Fruit fly (Drosophila melanogaster) whole organism, embryonic: ENCODE measurements around the gene Ada1-1.

Source experiments
- Aef1 ChIP-seq: fragments of 200-800 bp; sonication (Bioruptor generic); IDR thresholded peaks from 3 replicates; pipeline ENCODE4 v1.3.6; 2022; ENCODE audit warnings: missing biosample characterization, missing genetic modification characterization
- Atf3 ChIP-seq: fragments of 200-800 bp; sonication (Bioruptor generic); optimal IDR thresholded peaks from 3 replicates; lab custom pipeline; 2016; ENCODE audit warnings: missing biosample characterization, missing genetic modification characterization
- B-H1 ChIP-seq: fragments of 200-800 bp; sonication (Bioruptor generic); IDR thresholded peaks from 3 replicates; pipeline ENCODE4 v1.3.6; 2022; ENCODE audit warnings: missing biosample characterization, missing genetic modification characterization
- BEAF-32 ChIP-seq: fragments of 200-800 bp; sonication (Bioruptor generic); optimal IDR thresholded peaks from 3 replicates; lab custom pipeline; 2017; ENCODE audit warnings: missing biosample characterization, missing genetic modification characterization, mild to moderate bottlenecking, moderate library complexity, missing genetic modification reagents
- Bdp1 ChIP-seq: fragments of 200-800 bp; sonication (Bioruptor generic); optimal IDR thresholded peaks from 3 replicates; lab custom pipeline; 2016; ENCODE audit warnings: missing biosample characterization, missing genetic modification characterization
- CG10321 ChIP-seq: fragments of 200-800 bp; sonication (Bioruptor generic); IDR thresholded peaks from 2 replicates; pipeline ENCODE4 v1.3.6; 2022; ENCODE audit warnings: missing biosample characterization, missing genetic modification characterization
- CG10462 ChIP-seq: fragments of 200-800 bp; sonication (Bioruptor generic); optimal IDR thresholded peaks from 2 replicates; lab custom pipeline; 2016; ENCODE audit warnings: missing biosample characterization, missing genetic modification characterization
- CG11723 ChIP-seq: fragments of 200-800 bp; sonication (Bioruptor generic); optimal IDR thresholded peaks from 2 replicates; lab custom pipeline; 2017; ENCODE audit warnings: missing biosample characterization, mild to moderate bottlenecking, missing genetic modification characterization
- CG13894 ChIP-seq: fragments of 200-800 bp; sonication (Bioruptor generic); optimal IDR thresholded peaks from 3 replicates; lab custom pipeline; 2018; ENCODE audit warnings: missing biosample characterization, mild to moderate bottlenecking, missing genetic modification characterization, moderate library complexity
- CG14441 ChIP-seq: fragments of 200-800 bp; sonication (Bioruptor generic); IDR thresholded peaks from 2 replicates; pipeline ENCODE4 v1.3.6; 2022; ENCODE audit warnings: missing biosample characterization, missing genetic modification characterization
- CG17328 ChIP-seq: fragments of 200-800 bp; sonication (Bioruptor generic); IDR thresholded peaks from 2 replicates; pipeline ENCODE4 v1.3.6; 2022; ENCODE audit warnings: missing biosample characterization, missing genetic modification characterization
- CG17568 ChIP-seq: fragments of 200-800 bp; sonication (Bioruptor generic); optimal IDR thresholded peaks from 2 replicates; lab custom pipeline; 2018; ENCODE audit warnings: missing biosample characterization, mild to moderate bottlenecking, missing genetic modification characterization, moderate library complexity
- CG18619 ChIP-seq: fragments of 200-800 bp; sonication (Bioruptor generic); optimal IDR thresholded peaks from 3 replicates; lab custom pipeline; 2017; ENCODE audit warnings: missing biosample characterization, mild to moderate bottlenecking, missing genetic modification characterization
- CG4854 ChIP-seq: fragments of 200-800 bp; sonication (Bioruptor generic); optimal IDR thresholded peaks from 2 replicates; lab custom pipeline; 2016; ENCODE audit warnings: missing biosample characterization, missing genetic modification characterization, inconsistent platforms
- CG6254 ChIP-seq: fragments of 200-800 bp; sonication (Bioruptor generic); optimal IDR thresholded peaks from 3 replicates; lab custom pipeline; 2017; ENCODE audit warnings: mild to moderate bottlenecking, missing biosample characterization, missing genetic modification reagents, missing genetic modification characterization
- CG6654 ChIP-seq: fragments of 200-800 bp; sonication (Bioruptor generic); optimal IDR thresholded peaks from 2 replicates; lab custom pipeline; 2017; ENCODE audit warnings: missing biosample characterization, mild to moderate bottlenecking, missing genetic modification characterization
- CrebB ChIP-seq: fragments of 200-800 bp; sonication (Bioruptor generic); optimal IDR thresholded peaks from 3 replicates; lab custom pipeline; 2018; ENCODE audit warnings: missing biosample characterization, mild to moderate bottlenecking, missing genetic modification characterization
- Fer2 ChIP-seq: fragments of 200-800 bp; sonication (Bioruptor generic); optimal IDR thresholded peaks from 2 replicates; lab custom pipeline; 2018; ENCODE audit warnings: missing biosample characterization, mild to moderate bottlenecking, missing genetic modification characterization, moderate library complexity
- Lhr ChIP-seq: fragments of 200-800 bp; sonication (Bioruptor generic); optimal IDR thresholded peaks from 3 replicates; lab custom pipeline; 2017; ENCODE audit warnings: mild to moderate bottlenecking, missing biosample characterization, missing genetic modification reagents, missing genetic modification characterization
- Med ChIP-seq: fragments of 200-800 bp; sonication (Bioruptor generic); peaks from one replicate; lab custom pipeline; 2016; ENCODE audit warnings: missing biosample characterization, missing genetic modification characterization, mild to moderate bottlenecking, inconsistent platforms, moderate library complexity
- NC2β ChIP-seq: fragments of 200-800 bp; sonication (Bioruptor generic); optimal IDR thresholded peaks from 2 replicates; lab custom pipeline; 2016; ENCODE audit warnings: missing biosample characterization, missing genetic modification characterization
- Neu2 ChIP-seq: fragments of 200-800 bp; sonication (Bioruptor generic); optimal IDR thresholded peaks from 3 replicates; lab custom pipeline; 2016; ENCODE audit warnings: missing biosample characterization, missing genetic modification characterization, borderline replicate concordance
- Nf-YB ChIP-seq: fragments of 200-800 bp; sonication (Bioruptor generic); optimal IDR thresholded peaks from 3 replicates; lab custom pipeline; 2019; ENCODE audit warnings: missing biosample characterization, mild to moderate bottlenecking, missing genetic modification characterization, moderate library complexity
- Nf-YC ChIP-seq: fragments of 200-800 bp; optimal IDR thresholded peaks from 3 replicates; lab custom pipeline; 2019; ENCODE audit warnings: missing biosample characterization, mild to moderate bottlenecking, missing genetic modification characterization, moderate library complexity
- Ptx1 ChIP-seq: fragments of 200-800 bp; sonication (Bioruptor generic); IDR thresholded peaks from 2 replicates; pipeline ENCODE4 v1.3.6; 2022; ENCODE audit warnings: missing biosample characterization, missing genetic modification characterization
- Ravus ChIP-seq: fragments of 200-800 bp; sonication (Bioruptor generic); IDR thresholded peaks from 2 replicates; pipeline ENCODE4 v1.3.6; 2022; ENCODE audit warnings: missing biosample characterization, missing genetic modification characterization
- Sin3A ChIP-seq: fragments of >200 bp; optimal IDR thresholded peaks from 2 replicates; lab custom pipeline; 2018
- Spps ChIP-seq: fragments of 200-800 bp; sonication (Bioruptor generic); optimal IDR thresholded peaks from 2 replicates; lab custom pipeline; 2018; ENCODE audit warnings: missing biosample characterization, mild to moderate bottlenecking, missing genetic modification characterization
- Usf ChIP-seq: fragments of 200-800 bp; sonication (Bioruptor generic); optimal IDR thresholded peaks from 2 replicates; lab custom pipeline; 2017; ENCODE audit warnings: missing genotype, missing biosample characterization, missing genetic modification characterization
- Vsx1 ChIP-seq: fragments of 200-800 bp; sonication (Bioruptor generic); optimal IDR thresholded peaks from 2 replicates; lab custom pipeline; 2017; ENCODE audit warnings: missing biosample characterization, mild to moderate bottlenecking, missing genetic modification characterization, missing genetic modification reagents
- amos ChIP-seq: fragments of 200-800 bp; sonication (Bioruptor generic); IDR thresholded peaks from 2 replicates; pipeline ENCODE4 v1.3.6; 2022; ENCODE audit warnings: missing biosample characterization, missing genetic modification characterization; ENCODE audit not compliant: partially characterized antibody
- bcd ChIP-seq: fragments of 200-800 bp; sonication (Bioruptor generic); optimal IDR thresholded peaks from 2 replicates; lab custom pipeline; 2017; ENCODE audit warnings: missing biosample characterization, mild to moderate bottlenecking, missing genetic modification characterization
- chinmo ChIP-seq: fragments of 200-800 bp; sonication (Bioruptor generic); IDR thresholded peaks from 4 replicates; pipeline ENCODE4 v1.3.6; 2022; ENCODE audit warnings: missing biosample characterization, missing genetic modification characterization; ENCODE audit not compliant: partially characterized antibody
- disco-r ChIP-seq: fragments of 200-800 bp; sonication (Bioruptor generic); optimal IDR thresholded peaks from 2 replicates; lab custom pipeline; 2016; ENCODE audit warnings: missing biosample characterization, missing genetic modification characterization
- dmrt99B ChIP-seq: fragments of 200-800 bp; sonication (Bioruptor generic); optimal IDR thresholded peaks from 2 replicates; lab custom pipeline; 2018; ENCODE audit warnings: missing biosample characterization, mild to moderate bottlenecking, missing genetic modification characterization, moderate library complexity
- exex ChIP-seq: fragments of 200-800 bp; sonication (Bioruptor generic); optimal IDR thresholded peaks from 4 replicates; lab custom pipeline; 2018; ENCODE audit warnings: missing biosample characterization, mild to moderate bottlenecking, missing genetic modification characterization, moderate library complexity
- lmd ChIP-seq: fragments of 200-800 bp; sonication (Bioruptor generic); IDR thresholded peaks from 2 replicates; pipeline ENCODE4 v1.3.6; 2022; ENCODE audit warnings: missing biosample characterization, missing genetic modification characterization
- rib ChIP-seq: fragments of 200-800 bp; sonication (Bioruptor generic); IDR thresholded peaks from 2 replicates; pipeline ENCODE4 v1.3.6; 2022; ENCODE audit warnings: missing biosample characterization, missing genetic modification characterization
- row ChIP-seq: fragments of 200-800 bp; sonication (Bioruptor generic); IDR thresholded peaks from 3 replicates; pipeline ENCODE4 v1.3.6; 2022; ENCODE audit warnings: missing biosample characterization, missing genetic modification characterization
- sc ChIP-seq, 3 experiments: fragments of >200 bp in 2 of 3; fragments of 200-800 bp in 1 of 3; sonication (Bioruptor generic) in 1 of 3; optimal IDR thresholded peaks; 2 replicates in 2 of 3; 3 replicates in 1 of 3; lab custom pipeline; 2017; ENCODE audit warnings: mild to moderate bottlenecking in 1 of 3, missing biosample characterization in 1 of 3, missing genetic modification characterization in 1 of 3, missing genetic modification reagents in 1 of 3
- sd ChIP-seq: fragments of 200-800 bp; sonication (Bioruptor generic); optimal IDR thresholded peaks from 3 replicates; lab custom pipeline; 2018; ENCODE audit warnings: missing biosample characterization, mild to moderate bottlenecking, missing genetic modification characterization, moderate library complexity
- slbo ChIP-seq: fragments of 200-800 bp; sonication (Bioruptor generic); IDR thresholded peaks from 2 replicates; pipeline ENCODE4 v1.3.6; 2022; ENCODE audit warnings: missing biosample characterization, missing genetic modification characterization
- toy ChIP-seq: fragments of 200-800 bp; sonication (Bioruptor generic); IDR thresholded peaks from 2 replicates; pipeline ENCODE4 v1.3.6; 2022; ENCODE audit warnings: missing biosample characterization, missing genetic modification characterization
- usp ChIP-seq: fragments of >200 bp; optimal IDR thresholded peaks from 2 replicates; lab custom pipeline; 2017; ENCODE audit warnings: missing biosample characterization, missing genetic modification characterization
- wdn ChIP-seq: fragments of 200-800 bp; sonication (Bioruptor generic); IDR thresholded peaks from 2 replicates; pipeline ENCODE4 v1.3.6; 2022; ENCODE audit warnings: missing biosample characterization, missing genetic modification characterization
- wor ChIP-seq: fragments of 200-800 bp; sonication (Bioruptor generic); IDR thresholded peaks from 2 replicates; pipeline ENCODE4 v1.3.6; 2022; ENCODE audit warnings: missing biosample characterization, missing genetic modification characterization
- zen2 ChIP-seq: fragments of 200-800 bp; sonication (Bioruptor generic); IDR thresholded peaks from 3 replicates; pipeline ENCODE4 v1.3.6; 2022; ENCODE audit warnings: missing biosample characterization, missing genetic modification characterization; ENCODE audit not compliant: partially characterized antibody

The Ada1-1 gene

DNA sequence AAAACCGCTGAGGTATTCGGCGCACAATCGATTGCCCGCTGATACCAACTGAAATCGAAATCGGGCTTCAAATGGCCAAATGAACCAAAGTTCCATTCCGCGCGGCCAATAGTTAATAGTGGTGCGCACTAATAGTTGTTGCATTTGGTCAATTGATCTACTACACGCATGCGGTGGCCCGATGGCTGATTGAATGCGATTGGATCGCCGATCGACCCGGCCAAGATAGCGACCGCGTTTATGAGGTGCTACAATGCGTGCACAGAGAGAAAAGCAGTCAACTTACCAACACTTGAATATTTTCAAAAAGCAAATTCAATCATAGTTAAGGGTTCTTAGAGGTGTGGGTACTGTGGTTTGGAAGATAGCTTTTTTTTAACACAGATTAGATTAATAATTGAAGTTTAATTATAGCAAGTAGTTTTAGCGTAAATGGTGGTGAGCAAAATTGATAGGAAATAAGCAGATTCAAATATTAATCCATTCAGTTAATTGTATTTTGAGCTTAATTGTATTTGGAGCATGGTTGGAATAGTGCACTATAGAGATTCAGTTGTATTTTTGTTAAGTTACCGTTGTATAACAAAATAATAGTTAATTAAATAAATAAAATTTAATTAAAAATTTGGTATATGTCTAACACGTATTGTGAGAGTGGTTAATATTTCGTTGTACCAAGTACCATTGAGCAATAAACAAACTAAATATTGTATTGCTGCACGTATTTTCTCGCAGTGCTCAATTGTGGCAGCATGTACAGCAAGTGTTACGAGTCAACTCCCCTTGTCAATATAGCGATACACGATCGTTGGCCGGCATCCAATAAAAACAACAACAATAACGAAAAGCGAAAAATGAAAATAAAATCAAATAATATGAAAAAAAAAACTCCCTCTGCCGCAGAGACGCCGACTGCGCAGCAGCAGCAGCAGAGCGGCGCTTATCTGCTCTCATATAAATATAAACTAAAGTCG, 30.1 kb downstream of the Ada1-1 start (continued):
- TF ChIP-seq dmrt99B (tag; lab: Kevin White, UChicago) (peak; percentile 48), Med (peak; percentile 75), CG4854 (GFP tag; lab: Kevin White, UChicago) (no peak), Usf (peak; percentile 30), Nf-YC (tag; lab: Kevin White, UChicago) (peak; percentile 52), CG10462 (GFP tag; lab: Kevin White, UChicago) (peak; percentile 6), Atf3 (GFP tag; lab: Kevin White, UChicago) (peak; percentile 5), CG17328 (GFP tag; lab: Robert Waterston, UW) (peak; percentile 47; the same call in 1 of the 2 replicates), exex (peak; percentile 52), bcd (GFP tag; lab: Kevin White, UChicago) (peak; percentile 60), wdn (GFP tag; lab: Robert Waterston, UW) (no peak), rib (GFP tag; lab: Robert Waterston, UW) (no peak), amos (GFP tag; lab: Robert Waterston, UW) (no peak), Spps (peak; percentile 24), Aef1 (GFP tag; lab: Robert Waterston, UW) (peak; percentile 61), lmd (GFP tag; lab: Robert Waterston, UW) (peak; percentile 62), CG11723 (GFP tag; lab: Kevin White, UChicago) (peak; percentile 19), CG18619 (GFP tag; lab: Kevin White, UChicago) (peak; percentile 79), Vsx1 (GFP tag; lab: Kevin White, UChicago) (peak; percentile 43), Ravus (GFP tag; lab: Robert Waterston, UW) (peak; percentile 37), toy (GFP tag; lab: Robert Waterston, UW) (no peak), Bdp1 (GFP tag; lab: Kevin White, UChicago) (no peak), CG10321 (GFP tag; lab: Robert Waterston, UW) (no peak), BEAF-32 (GFP tag; lab: Kevin White, UChicago) (peak; percentile 16), usp (GFP tag; lab: Kevin White, UChicago) (no peak), CG6654 (peak; percentile 34), zen2 (GFP tag; lab: Robert Waterston, UW) (0 out of 3 replicates have a peak, but pooled peaks have one; percentile 29), CG13894 (tag; lab: Kevin White, UChicago) (peak; percentile 1), sc (optimal IDR thresholded peaks at IDR 0.05; lab: Kevin White, UChicago) (no peak), sc (GFP tag; optimal IDR thresholded peaks at IDR 0.05; lab: Kevin White, UChicago) (peak; percentile 60), CG14441 (peak; percentile 62), wor (GFP tag; lab: Robert Waterston, UW) (no peak; the same call in 1 of the 2 replicates), Ptx1 (GFP tag; lab: Robert Waterston, UW) (peak; percentile 57), CG17568 (no peak), CrebB (no peak), CG6254 (peak; percentile 11), Lhr (GFP tag; lab: Kevin White, UChicago) (peak; percentile 8), B-H1 (GFP tag; lab: Robert Waterston, UW) (peak; percentile 20; the same call in 1 of the 3 replicates), row (GFP tag; lab: Robert Waterston, UW) (peak; percentile 69; the same call in 2 of the 3 replicates), Fer2 (tag; lab: Kevin White, UChicago) (no peak), Neu2 (GFP tag; lab: Kevin White, UChicago) (no peak), NC2β (GFP tag; lab: Kevin White, UChicago) (peak; percentile 34), chinmo (GFP tag; lab: Robert Waterston, UW) (0 out of 4 replicates have a peak, but pooled peaks have one; percentile 64), slbo (GFP tag; lab: Robert Waterston, UW) (peak; percentile 63), sd (tag; lab: Kevin White, UChicago) (peak; percentile 39), disco-r (GFP tag; lab: Kevin White, UChicago) (no peak), Nf-YB (GFP tag; lab: Kevin White, UChicago) (peak; percentile 44), Sin3A (lab: Kevin White, UChicago) (no peak)
